Worm (Caenorhabditis elegans) whole organism, L4/young adult: ENCODE measurements around the gene anmt-3.

ENCODE experiments used
- W03F9.2 ChIP-seq: fragments of 150-350 bp; optimal IDR thresholded peaks from 2 replicates; lab custom pipeline; 2014; ENCODE audit warnings: missing biosample characterization, missing genetic modification characterization
- him-1 ChIP-seq: sonication (generic microtip); optimal IDR thresholded peaks from 2 replicates; lab custom pipeline; 2016; ENCODE audit warnings: missing genotype, missing genetic modification reagents, missing genetic modification characterization, missing compliant biosample characterization

- TF ChIP-seq W03F9.2 (tag; lab: Kevin White, UChicago) (no peak), him-1 (tag; lab: Kevin White, UChicago) (no peak)
Observed at ce11 chrV:9913863-9914262, 44.3 kb downstream of the anmt-3 start, which contains the start of gene fipr-10.
